Fruit fly (Drosophila melanogaster) whole organism, embryonic: ENCODE data around the gene Ptp99A.

ENCODE experiments used
- Abd-B ChIP-seq: fragments of 200-800 bp; sonication (Bioruptor generic); optimal IDR thresholded peaks from 2 replicates; lab custom pipeline; 2018; ENCODE audit warnings: missing biosample characterization, mild to moderate bottlenecking, missing genetic modification characterization, moderate library complexity
- Ada2b ChIP-seq: fragments of 200-800 bp; sonication (Bioruptor generic); IDR thresholded peaks from 2 replicates; pipeline ENCODE4 v1.3.6; 2022; ENCODE audit warnings: missing biosample characterization, missing genetic modification characterization
- BEAF-32 ChIP-seq: fragments of 200-800 bp; sonication (Bioruptor generic); optimal IDR thresholded peaks from 3 replicates; lab custom pipeline; 2017; ENCODE audit warnings: missing biosample characterization, missing genetic modification characterization, mild to moderate bottlenecking, moderate library complexity, missing genetic modification reagents
- CG10267 ChIP-seq: fragments of 200-800 bp; sonication (Bioruptor generic); optimal IDR thresholded peaks from 2 replicates; lab custom pipeline; 2018; ENCODE audit warnings: missing biosample characterization, mild to moderate bottlenecking, missing genetic modification characterization, moderate library complexity
- CG10462 ChIP-seq: fragments of 200-800 bp; sonication (Bioruptor generic); optimal IDR thresholded peaks from 2 replicates; lab custom pipeline; 2016; ENCODE audit warnings: missing biosample characterization, missing genetic modification characterization
- CG13287 ChIP-seq: fragments of 200-800 bp; sonication (Bioruptor generic); IDR thresholded peaks from 2 replicates; pipeline ENCODE4 v1.3.6; 2022; ENCODE audit warnings: missing biosample characterization, missing genetic modification characterization; ENCODE audit not compliant: partially characterized antibody
- CG14710 ChIP-seq: fragments of 200-800 bp; sonication (Bioruptor generic); optimal IDR thresholded peaks from 3 replicates; lab custom pipeline; 2019; ENCODE audit warnings: missing biosample characterization, mild to moderate bottlenecking, missing genetic modification characterization, moderate library complexity
- CG1603 ChIP-seq: fragments of 200-800 bp; sonication (Bioruptor generic); optimal IDR thresholded peaks from 2 replicates; lab custom pipeline; 2019; ENCODE audit warnings: missing biosample characterization, mild to moderate bottlenecking, missing genetic modification characterization, moderate library complexity
- CG17359 ChIP-seq: fragments of 200-800 bp; sonication (Bioruptor generic); optimal IDR thresholded peaks from 3 replicates; lab custom pipeline; 2018; ENCODE audit warnings: missing biosample characterization, mild to moderate bottlenecking, missing genetic modification characterization, moderate library complexity
- CG2116 ChIP-seq: fragments of 200-800 bp; sonication (Bioruptor generic); optimal IDR thresholded peaks from 3 replicates; lab custom pipeline; 2018; ENCODE audit warnings: missing biosample characterization, mild to moderate bottlenecking, missing genetic modification characterization
- CG32532 ChIP-seq: fragments of 200-800 bp; sonication (Bioruptor generic); IDR thresholded peaks from 2 replicates; pipeline ENCODE4 v1.3.6; 2022; ENCODE audit warnings: missing biosample characterization, missing genetic modification characterization
- CG34224 ChIP-seq: fragments of 200-800 bp; sonication (Bioruptor generic); IDR thresholded peaks from 3 replicates; pipeline ENCODE4 v1.3.6; 2022; ENCODE audit warnings: missing biosample characterization, missing genetic modification characterization; ENCODE audit not compliant: partially characterized antibody
- CG3995 ChIP-seq: fragments of 200-800 bp; sonication (Bioruptor generic); optimal IDR thresholded peaks from 3 replicates; lab custom pipeline; 2016; ENCODE audit warnings: missing biosample characterization, missing genetic modification characterization
- CG4282 ChIP-seq: fragments of 200-800 bp; sonication (Bioruptor generic); optimal IDR thresholded peaks from 2 replicates; lab custom pipeline; 2016; ENCODE audit warnings: missing biosample characterization, missing genetic modification characterization
- CG4617 ChIP-seq: fragments of 200-800 bp; sonication (Bioruptor generic); optimal IDR thresholded peaks from 3 replicates; lab custom pipeline; 2016; ENCODE audit warnings: missing biosample characterization, missing genetic modification characterization, borderline replicate concordance
- CG6791 ChIP-seq: fragments of 200-800 bp; sonication (Bioruptor generic); IDR thresholded peaks from 3 replicates; pipeline ENCODE4 v1.3.6; 2022; ENCODE audit warnings: missing biosample characterization, missing genetic modification characterization; ENCODE audit not compliant: partially characterized antibody
- CG7745 ChIP-seq: fragments of 200-800 bp; sonication (Bioruptor generic); optimal IDR thresholded peaks from 2 replicates; lab custom pipeline; 2018; ENCODE audit warnings: missing biosample characterization, mild to moderate bottlenecking, missing genetic modification characterization, moderate library complexity
- CG9797 ChIP-seq: fragments of 200-800 bp; sonication (Bioruptor generic); optimal IDR thresholded peaks from 3 replicates; lab custom pipeline; 2018; ENCODE audit warnings: missing biosample characterization, mild to moderate bottlenecking, missing genetic modification characterization
- D19B ChIP-seq: fragments of 200-800 bp; sonication (Bioruptor generic); optimal IDR thresholded peaks from 2 replicates; lab custom pipeline; 2017; ENCODE audit warnings: missing biosample characterization, mild to moderate bottlenecking, missing genetic modification characterization
- Deaf1 ChIP-seq: fragments of 200-800 bp; optimal IDR thresholded peaks from 3 replicates; lab custom pipeline; 2019; ENCODE audit warnings: missing biosample characterization, mild to moderate bottlenecking, missing genetic modification characterization, moderate library complexity
- Dp ChIP-seq: fragments of 200-800 bp; sonication (Bioruptor generic); optimal IDR thresholded peaks from 2 replicates; lab custom pipeline; 2018; ENCODE audit warnings: missing biosample characterization, mild to moderate bottlenecking, missing genetic modification characterization, moderate library complexity
- E2f2 ChIP-seq: fragments of 200-800 bp; sonication (Bioruptor generic); IDR thresholded peaks from 2 replicates; pipeline ENCODE4 v1.3.6; 2022; ENCODE audit warnings: missing biosample characterization, missing genetic modification characterization
- Hr39 ChIP-seq: fragments of >200 bp; optimal IDR thresholded peaks from 2 replicates; lab custom pipeline; 2017
- MBD-R2 ChIP-seq: fragments of 200-800 bp; sonication (Bioruptor generic); IDR thresholded peaks from 2 replicates; pipeline ENCODE4 v1.3.6; 2022; ENCODE audit warnings: missing biosample characterization, missing genetic modification characterization
- MESR4 ChIP-seq: fragments of 200-800 bp; sonication (Bioruptor generic); optimal IDR thresholded peaks from 2 replicates; lab custom pipeline; 2018; ENCODE audit warnings: missing biosample characterization, mild to moderate bottlenecking, missing genetic modification characterization, moderate library complexity
- Myb ChIP-seq: fragments of 200-800 bp; sonication (Bioruptor generic); optimal IDR thresholded peaks from 2 replicates; lab custom pipeline; 2016; ENCODE audit warnings: missing biosample characterization, missing genetic modification characterization
- NC2α ChIP-seq: fragments of 200-800 bp; sonication (Bioruptor generic); optimal IDR thresholded peaks from 2 replicates; lab custom pipeline; 2016; ENCODE audit warnings: missing biosample characterization, missing genetic modification characterization
- Nf-YC ChIP-seq: fragments of 200-800 bp; optimal IDR thresholded peaks from 3 replicates; lab custom pipeline; 2019; ENCODE audit warnings: missing biosample characterization, mild to moderate bottlenecking, missing genetic modification characterization, moderate library complexity
- Poxn ChIP-seq: fragments of 200-800 bp; sonication (Bioruptor generic); IDR thresholded peaks from 2 replicates; pipeline ENCODE4 v1.3.6; 2022; ENCODE audit warnings: missing biosample characterization, missing genetic modification characterization
- Stat92E ChIP-seq, 3 experiments: fragments of >200 bp in 2 of 3; fragments of 200-800 bp in 1 of 3; sonication (Bioruptor generic) in 1 of 3; optimal IDR thresholded peaks; 2 replicates each; lab custom pipeline; 2017 to 2019; ENCODE audit warnings: missing biosample characterization in 3 of 3, missing genetic modification characterization in 3 of 3, mild to moderate bottlenecking in 1 of 3, moderate library complexity in 1 of 3
- YL-1 ChIP-seq: fragments of 200-800 bp; sonication (Bioruptor generic); optimal IDR thresholded peaks from 3 replicates; lab custom pipeline; 2017; ENCODE audit warnings: missing biosample characterization, mild to moderate bottlenecking, missing genetic modification characterization
- amos ChIP-seq: fragments of 200-800 bp; sonication (Bioruptor generic); IDR thresholded peaks from 2 replicates; pipeline ENCODE4 v1.3.6; 2022; ENCODE audit warnings: missing biosample characterization, missing genetic modification characterization; ENCODE audit not compliant: partially characterized antibody
- cad ChIP-seq: fragments of >200 bp; optimal IDR thresholded peaks from 2 replicates; lab custom pipeline; 2017; ENCODE audit warnings: missing biosample characterization, missing genetic modification characterization
- chinmo ChIP-seq: fragments of 200-800 bp; sonication (Bioruptor generic); IDR thresholded peaks from 4 replicates; pipeline ENCODE4 v1.3.6; 2022; ENCODE audit warnings: missing biosample characterization, missing genetic modification characterization; ENCODE audit not compliant: partially characterized antibody
- gfzf ChIP-seq: fragments of 200-800 bp; sonication (Bioruptor generic); optimal IDR thresholded peaks from 2 replicates; lab custom pipeline; 2016; ENCODE audit warnings: missing biosample characterization, mild to moderate bottlenecking, missing genetic modification characterization, moderate library complexity
- nerfin-1 ChIP-seq: fragments of 200-800 bp; sonication (Bioruptor generic); optimal IDR thresholded peaks from 3 replicates; lab custom pipeline; 2019; ENCODE audit warnings: missing biosample characterization, mild to moderate bottlenecking, missing genetic modification characterization, moderate library complexity
- nmo ChIP-seq: fragments of 200-800 bp; sonication (Bioruptor generic); optimal IDR thresholded peaks from 2 replicates; lab custom pipeline; 2018; ENCODE audit warnings: missing biosample characterization, mild to moderate bottlenecking, missing genetic modification characterization, moderate library complexity
- pzg ChIP-seq: fragments of 200-800 bp; sonication (Bioruptor generic); optimal IDR thresholded peaks from 3 replicates; lab custom pipeline; 2018; ENCODE audit warnings: missing biosample characterization, mild to moderate bottlenecking, missing genetic modification characterization, moderate library complexity
- sens ChIP-seq: fragments of 200-800 bp; sonication (Bioruptor generic); peaks from one replicate; lab custom pipeline; 2016; ENCODE audit warnings: missing biosample characterization, missing genetic modification characterization
- sna ChIP-seq: fragments of 200-800 bp; sonication (Bioruptor generic); IDR thresholded peaks from 2 replicates; pipeline ENCODE4 v1.3.6; 2022; ENCODE audit warnings: missing biosample characterization, missing genetic modification characterization; ENCODE audit not compliant: partially characterized antibody
- so ChIP-seq: fragments of 200-800 bp; sonication (Bioruptor generic); IDR thresholded peaks from 3 replicates; pipeline ENCODE4 v1.3.6; 2022; ENCODE audit warnings: missing biosample characterization, missing genetic modification characterization
- stwl ChIP-seq: fragments of 200-800 bp; sonication (Bioruptor generic); optimal IDR thresholded peaks from 3 replicates; lab custom pipeline; 2018; ENCODE audit warnings: missing biosample characterization, mild to moderate bottlenecking, missing genetic modification characterization, moderate library complexity
- tll ChIP-seq, 2 experiments: fragments of 200-800 bp in 1 of 2; fragments of >200 bp in 1 of 2; sonication (Bioruptor generic) in 1 of 2; optimal IDR thresholded peaks; 2 replicates each; lab custom pipeline; 2017 to 2019; ENCODE audit warnings: missing biosample characterization in 2 of 2, missing genetic modification characterization in 2 of 2, mild to moderate bottlenecking in 1 of 2, moderate library complexity in 1 of 2
- tna ChIP-seq: fragments of 200-800 bp; sonication (Bioruptor generic); IDR thresholded peaks from 2 replicates; pipeline ENCODE4 v1.3.6; 2022; ENCODE audit warnings: missing biosample characterization, missing genetic modification characterization; ENCODE audit not compliant: partially characterized antibody
- wdn ChIP-seq: fragments of 200-800 bp; sonication (Bioruptor generic); IDR thresholded peaks from 2 replicates; pipeline ENCODE4 v1.3.6; 2022; ENCODE audit warnings: missing biosample characterization, missing genetic modification characterization

The Ptp99A gene

DNA sequence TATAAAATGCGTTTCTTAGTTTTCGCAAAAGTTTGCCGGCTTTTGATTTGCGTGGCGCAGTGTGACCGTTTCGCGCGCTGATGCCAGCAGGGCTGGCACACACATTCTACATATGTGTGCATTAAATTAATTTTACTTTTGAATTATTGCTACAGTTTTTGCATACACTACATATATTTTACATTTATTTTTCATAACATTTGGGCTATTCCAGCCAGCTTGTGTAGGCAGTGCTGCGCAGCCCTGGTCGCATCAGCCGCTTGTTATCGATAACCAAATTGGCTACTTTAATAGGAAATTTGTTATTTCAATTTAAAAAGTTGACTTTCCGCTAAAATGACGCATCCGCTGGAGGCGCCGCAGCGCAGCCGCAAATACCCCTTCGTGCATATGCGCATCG, 111.8 kb downstream of the Ptp99A start, which contains the start of the genes CG2321 and CG2006 (continued):
- TF ChIP-seq CG10462 (GFP tag; lab: Kevin White, UChicago) (no peak), CG2116 (GFP tag; lab: Kevin White, UChicago) (peak; percentile 45), Hr39 (lab: Kevin White, UChicago) (no peak), nmo (GFP tag; lab: Kevin White, UChicago) (peak; percentile 70), NC2α (no peak), wdn (no peak), tll (GFP tag; optimal IDR thresholded peaks at IDR 0.05; lab: Kevin White, UChicago) (peak in 1 of 2 experiments; percentile 74), amos (GFP tag; lab: Robert Waterston, UW) (peak; percentile 75), cad (no peak), Abd-B (GFP tag; lab: Kevin White, UChicago) (no peak), CG4282 (GFP tag; lab: Kevin White, UChicago) (peak; percentile 6), Poxn (no peak)
- TF ChIP-seq, all 482 proteins: peak for 262

DNA sequence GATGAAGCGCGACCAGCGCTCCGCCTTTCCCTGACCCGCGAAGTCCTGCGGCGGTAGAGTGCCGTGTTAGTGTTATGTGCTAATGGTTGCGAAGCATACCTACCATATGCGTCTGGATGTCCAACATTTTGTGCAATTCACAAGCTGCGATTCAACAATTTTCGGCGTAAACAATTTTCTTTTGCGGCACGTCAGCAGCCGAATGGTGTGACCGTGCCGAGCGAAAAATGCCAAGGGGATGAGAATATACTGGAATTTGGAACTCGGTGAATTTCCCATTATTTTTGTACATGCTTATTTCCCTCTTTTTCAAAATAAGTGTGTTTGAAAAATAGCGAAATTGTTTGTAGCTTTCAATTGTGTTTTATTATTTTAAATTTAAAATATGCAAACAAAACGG, 113.5 kb downstream of the Ptp99A start, which contains the start of gene Spase12:
Gene Spase12 (minus strand): TSS at position 239 of the 400 bp plus-strand sequence.
- TF ChIP-seq gfzf (GFP tag; lab: Kevin White, UChicago), result peak; percentile 79
- TF ChIP-seq stwl (tag; lab: Kevin White, UChicago), result peak; percentile 29
- TF ChIP-seq BEAF-32 (GFP tag; lab: Kevin White, UChicago), result peak; percentile 7
- 0 out of 4 replicates have a peak, but pooled peaks have one; percentile 48 for TF ChIP-seq chinmo (GFP tag; lab: Robert Waterston, UW)
- peak; percentile 44 for TF ChIP-seq Myb (GFP tag; lab: Kevin White, UChicago)
- peak; percentile 78 for TF ChIP-seq MESR4 (GFP tag; lab: Kevin White, UChicago)
- peak; percentile 5 for TF ChIP-seq CG4617
- TF ChIP-seq CG17359, result no peak
- TF ChIP-seq sens, result peak; percentile 13
- no peak for TF ChIP-seq so (GFP tag; lab: Robert Waterston, UW)
- no peak for TF ChIP-seq CG32532 (GFP tag; lab: Robert Waterston, UW)
- TF ChIP-seq CG10462 (GFP tag; lab: Kevin White, UChicago), result no peak
- no peak for TF ChIP-seq Deaf1 (tag; lab: Kevin White, UChicago)
- TF ChIP-seq CG1603, result peak; percentile 42
- peak; percentile 19 for TF ChIP-seq CG10267 (tag; lab: Kevin White, UChicago)
- peak; percentile 80 for TF ChIP-seq E2f2 (GFP tag; lab: Robert Waterston, UW)
- TF ChIP-seq tna, result 0 out of 2 replicates have a peak, but pooled peaks have one; percentile 22
- TF ChIP-seq CG3995 (GFP tag; lab: Kevin White, UChicago), result peak; percentile 55
- TF ChIP-seq CG14710 (tag; lab: Kevin White, UChicago), result peak; percentile 4
- TF ChIP-seq Stat92E (GFP tag; optimal IDR thresholded peaks at IDR 0.05; lab: Kevin White, UChicago), result peak in 1 of 3 experiments; percentile 50
- TF ChIP-seq Dp (GFP tag; lab: Kevin White, UChicago), result peak; percentile 76
- TF ChIP-seq CG9797 (GFP tag; lab: Kevin White, UChicago), result peak; percentile 87
- TF ChIP-seq CG6791, result peak; percentile 40; the same call in 1 of the 3 replicates
- no peak for TF ChIP-seq Nf-YC (tag; lab: Kevin White, UChicago)
- TF ChIP-seq pzg (GFP tag; lab: Kevin White, UChicago), result peak; percentile 71
- TF ChIP-seq CG13287 (GFP tag; lab: Robert Waterston, UW), result peak; percentile 38; the same call in 1 of the 2 replicates
- TF ChIP-seq CG7745, result no peak
- peak; percentile 15 for TF ChIP-seq nerfin-1 (tag; lab: Kevin White, UChicago)
- TF ChIP-seq MBD-R2 (GFP tag; lab: Robert Waterston, UW), result peak; percentile 70
- TF ChIP-seq CG34224 (GFP tag; lab: Robert Waterston, UW), result 0 out of 3 replicates have a peak, but pooled peaks have one; percentile 26
- TF ChIP-seq D19B (GFP tag; lab: Kevin White, UChicago), result no peak
- 0 out of 2 replicates have a peak, but pooled peaks have one; percentile 19 for TF ChIP-seq sna
- TF ChIP-seq Ada2b (GFP tag; lab: Robert Waterston, UW), result no peak
- peak; percentile 76 for TF ChIP-seq YL-1 (GFP tag; lab: Kevin White, UChicago)
- TF ChIP-seq, all 482 proteins: peak for 25
